Fruit fly (Drosophila melanogaster): ENCODE data around the gene CG14115.

Gene CG14115

dm6 chr3L:13026337-13026736 lies 34.9 kb downstream of the CG14115 start, which contains the start of gene Zmynd10:
Zmynd10 (minus strand) TSS chr3L:13026437.
- no peak for TF ChIP-seq psq (optimal IDR thresholded peaks at IDR 0.05)
- no peak for TF ChIP-seq Dll (optimal IDR thresholded peaks at IDR 0.05)
- TF ChIP-seq usp (GFP tag; optimal IDR thresholded peaks at IDR 0.05), result no peak
- TF ChIP-seq pan (optimal IDR thresholded peaks at IDR 0.05), result no peak
- no peak for TF ChIP-seq CG8478 (optimal IDR thresholded peaks at IDR 0.05)
- TF ChIP-seq EcR (GFP tag; optimal IDR thresholded peaks at IDR 0.05), result no peak

- TF ChIP-seq psq (optimal IDR thresholded peaks at IDR 0.05) (no peak), Dll (optimal IDR thresholded peaks at IDR 0.05) (no peak), EcR (GFP tag; optimal IDR thresholded peaks at IDR 0.05) (no peak), pan (optimal IDR thresholded peaks at IDR 0.05) (no peak), usp (GFP tag; optimal IDR thresholded peaks at IDR 0.05) (no peak), CG8478 (optimal IDR thresholded peaks at IDR 0.05) (no peak)
Observed at dm6 chr3L:13022854-13023560, 38.2 kb downstream of the CG14115 start, which contains the start of gene RpS12. RpS12 (plus strand) TSS chr3L:13023352.

DNA sequence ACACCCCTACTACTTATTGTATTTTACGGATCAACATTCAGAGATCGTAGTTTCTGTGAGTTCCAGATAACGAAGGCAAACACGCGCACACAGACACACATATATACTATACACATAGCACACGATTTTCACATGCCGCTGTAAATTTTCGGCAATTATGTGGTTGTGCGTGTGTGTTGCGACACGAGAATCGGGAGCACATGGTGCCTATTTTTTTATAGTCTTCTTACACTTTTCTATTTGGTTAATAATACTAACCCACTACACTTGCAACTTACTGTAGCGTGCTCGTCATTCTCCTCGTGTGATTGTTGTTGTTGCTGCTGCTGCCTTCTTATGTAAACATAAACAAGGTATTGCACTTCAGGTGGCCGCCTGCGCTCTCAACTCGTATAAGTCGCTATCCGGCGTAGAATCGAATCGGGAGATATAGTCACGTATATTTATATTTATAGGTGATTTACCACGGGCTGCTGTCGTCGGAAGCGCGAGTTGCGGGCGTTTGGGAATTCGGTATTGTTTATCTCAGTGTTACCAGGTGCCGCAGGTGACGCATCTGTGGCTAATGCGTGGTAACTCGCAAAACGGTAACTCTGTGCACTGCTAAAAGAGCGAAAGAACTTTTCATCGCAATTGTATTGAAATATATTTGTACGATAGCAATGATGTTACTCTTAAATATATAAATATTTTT lies 38.9 kb downstream of the CG14115 start, which contains the start of gene Adk2:
Gene Adk2 (minus strand): TSS at position 529 of the 694 bp plus-strand sequence.
- TF ChIP-seq CG8478 (optimal IDR thresholded peaks at IDR 0.05) (no peak), Dll (optimal IDR thresholded peaks at IDR 0.05) (no peak), pan (optimal IDR thresholded peaks at IDR 0.05) (no peak), psq (optimal IDR thresholded peaks at IDR 0.05) (no peak), EcR (GFP tag; optimal IDR thresholded peaks at IDR 0.05) (no peak), usp (GFP tag; optimal IDR thresholded peaks at IDR 0.05) (no peak)

DNA sequence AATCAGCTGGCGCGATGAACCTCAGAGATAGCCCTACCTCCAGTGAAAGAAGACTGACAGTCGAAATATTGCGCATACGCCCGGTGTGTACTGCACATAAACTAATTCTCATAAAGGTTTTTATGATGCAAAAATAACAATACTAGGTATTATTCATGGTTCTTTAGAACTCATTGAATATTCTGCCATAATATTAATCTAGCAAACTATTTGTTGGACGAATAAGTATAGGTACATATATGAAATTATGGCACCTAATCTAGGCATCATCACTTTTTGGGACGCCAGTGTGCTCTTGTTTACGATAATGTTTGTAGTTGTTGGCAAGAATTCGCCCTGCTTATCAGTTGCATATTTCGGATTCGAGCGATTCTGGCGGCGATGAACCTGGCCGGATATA lies 39.5 kb downstream of the CG14115 start:
- no peak for TF ChIP-seq EcR (GFP tag; optimal IDR thresholded peaks at IDR 0.05)
- TF ChIP-seq usp (GFP tag; optimal IDR thresholded peaks at IDR 0.05), result no peak
- TF ChIP-seq Dll (optimal IDR thresholded peaks at IDR 0.05), result no peak
- TF ChIP-seq psq (optimal IDR thresholded peaks at IDR 0.05), result no peak
- TF ChIP-seq pan (optimal IDR thresholded peaks at IDR 0.05), result no peak
- no peak for TF ChIP-seq CG8478 (optimal IDR thresholded peaks at IDR 0.05)

DNA sequence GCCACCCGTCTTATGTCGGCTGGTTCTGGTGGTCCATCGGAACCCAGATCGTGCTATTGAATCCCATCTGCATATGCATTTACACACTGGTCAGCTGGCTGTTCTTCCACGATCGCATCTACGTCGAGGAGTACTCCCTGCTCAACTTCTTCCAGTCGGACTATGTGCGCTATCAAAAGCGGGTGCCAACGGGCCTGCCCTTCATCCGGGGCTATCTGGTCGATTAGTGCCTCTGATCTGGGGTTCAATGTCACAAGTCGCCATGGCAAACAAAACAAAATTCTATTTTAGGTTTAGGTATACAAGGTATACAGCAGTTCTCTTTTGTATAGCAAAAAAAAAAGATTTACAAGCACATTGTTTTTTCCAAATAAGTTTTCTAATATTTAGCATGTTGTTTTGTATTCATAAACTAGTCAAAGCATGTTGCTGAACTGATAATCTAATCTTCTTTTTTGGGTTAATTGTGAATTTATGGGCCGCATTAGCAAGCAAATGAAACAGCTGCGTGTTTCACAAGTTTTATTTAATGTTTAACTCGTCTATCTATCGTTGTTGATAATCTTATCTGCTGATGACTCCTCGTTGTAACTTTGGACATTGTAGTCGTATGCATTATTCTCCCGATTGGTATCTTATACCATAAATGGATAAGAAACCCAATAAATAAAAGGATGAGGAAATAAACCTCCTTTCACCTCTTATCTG lies 41.8 kb downstream of the CG14115 start:
- TF ChIP-seq CG8478 (optimal IDR thresholded peaks at IDR 0.05), result no peak
- TF ChIP-seq usp (GFP tag; optimal IDR thresholded peaks at IDR 0.05), result no peak
- TF ChIP-seq Dll (optimal IDR thresholded peaks at IDR 0.05), result no peak
- no peak for TF ChIP-seq psq (optimal IDR thresholded peaks at IDR 0.05)
- no peak for TF ChIP-seq pan (optimal IDR thresholded peaks at IDR 0.05)
- TF ChIP-seq EcR (GFP tag; optimal IDR thresholded peaks at IDR 0.05), result no peak

dm6 chr3L:13017803-13018324 lies 43.4 kb downstream of the CG14115 start, which contains the start of the genes mRpL20 and Icmt:
mRpL20 (minus strand) TSS chr3L:13017867.
Icmt (plus strand) TSS chr3L:13018266.
- no peak for TF ChIP-seq psq (optimal IDR thresholded peaks at IDR 0.05)
- no peak for TF ChIP-seq usp (GFP tag; optimal IDR thresholded peaks at IDR 0.05)
- TF ChIP-seq EcR (GFP tag; optimal IDR thresholded peaks at IDR 0.05), result no peak
- no peak for TF ChIP-seq Dll (optimal IDR thresholded peaks at IDR 0.05)
- no peak for TF ChIP-seq CG8478 (optimal IDR thresholded peaks at IDR 0.05)
- no peak for TF ChIP-seq pan (optimal IDR thresholded peaks at IDR 0.05)

dm6 chr3L:13015823-13016465 lies 45.3 kb downstream of the CG14115 start, which contains the start of gene CG11267:
CG11267 (plus strand) TSS chr3L:13016050.
- TF ChIP-seq Dll (optimal IDR thresholded peaks at IDR 0.05) (no peak), pan (optimal IDR thresholded peaks at IDR 0.05) (no peak), usp (GFP tag; optimal IDR thresholded peaks at IDR 0.05) (no peak), psq (optimal IDR thresholded peaks at IDR 0.05) (no peak), CG8478 (optimal IDR thresholded peaks at IDR 0.05) (no peak)

- TF ChIP-seq pan (optimal IDR thresholded peaks at IDR 0.05), result no peak
- no peak for TF ChIP-seq CG8478 (optimal IDR thresholded peaks at IDR 0.05)
- no peak for TF ChIP-seq Dll (optimal IDR thresholded peaks at IDR 0.05)
- TF ChIP-seq usp (GFP tag; optimal IDR thresholded peaks at IDR 0.05), result no peak
- no peak for TF ChIP-seq psq (optimal IDR thresholded peaks at IDR 0.05)
- TF ChIP-seq EcR (GFP tag; optimal IDR thresholded peaks at IDR 0.05), result no peak
Observed at dm6 chr3L:13015195-13015822, 45.9 kb downstream of the CG14115 start, which contains the start of gene MICAL-like. MICAL-like (minus strand) TSS chr3L:13015332.

DNA sequence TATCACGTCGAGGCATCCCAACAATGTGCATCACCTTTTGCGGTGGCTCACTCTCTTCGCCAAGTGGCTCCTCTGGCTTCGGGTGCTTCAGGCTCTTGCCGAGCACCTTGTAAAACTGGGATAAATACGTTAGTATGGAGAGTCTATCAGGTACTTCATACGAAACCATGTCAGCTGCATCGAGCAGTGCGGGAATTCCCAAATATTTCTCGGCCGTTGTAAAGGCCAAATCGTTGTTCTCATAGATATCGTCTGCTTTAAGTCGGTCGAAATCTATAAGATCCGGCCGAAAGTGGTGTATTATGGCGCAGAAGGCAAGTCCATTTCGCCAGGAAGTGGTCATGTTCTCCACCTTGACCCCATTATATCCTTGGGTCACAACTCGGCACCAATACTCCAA lies 46.5 kb downstream of the CG14115 start:
- TF ChIP-seq CG8478 (optimal IDR thresholded peaks at IDR 0.05) (no peak), EcR (GFP tag; optimal IDR thresholded peaks at IDR 0.05) (no peak), usp (GFP tag; optimal IDR thresholded peaks at IDR 0.05) (no peak), Dll (optimal IDR thresholded peaks at IDR 0.05) (no peak), psq (optimal IDR thresholded peaks at IDR 0.05) (no peak), pan (optimal IDR thresholded peaks at IDR 0.05) (no peak)

dm6 chr3L:13011511-13011910 lies 49.7 kb downstream of the CG14115 start, which contains the start of gene Cul6:
Cul6 (minus strand) TSS chr3L:13011685.
- no peak for TF ChIP-seq pan (optimal IDR thresholded peaks at IDR 0.05)

Data from whole organism.